ENCODE assay signal across 6 worm cellular contexts in genomic region chrII:7642016-7642653, ce11.
TF ChIP-seq lines count a peak whose summit lies in the region.

No protein-coding gene starts in this region.

TF ChIP-seq in whole organism, L1 larva, 84 proteins besides CTCF, POLR2A, EP300 and RAD21 (continued from another document and continues in another):
- TF ChIP-seq rnt-1 (tag; optimal IDR thresholded peaks at IDR 0.05; lab: Kevin White, UChicago) = peak; percentile 70
- no peak for TF ChIP-seq ceh-63 (GFP tag; optimal IDR thresholded peaks at IDR 0.05; lab: Kevin White, UChicago)
- no peak for TF ChIP-seq Y116A8C.19 (tag; optimal IDR thresholded peaks at IDR 0.05; lab: Kevin White, UChicago; ENCODE audit: borderline replicate concordance)
- TF ChIP-seq nhr-90 (tag; optimal IDR thresholded peaks at IDR 0.05; lab: Kevin White, UChicago; ENCODE audit: poor library complexity) = no peak
- TF ChIP-seq nhr-47 (tag; optimal IDR thresholded peaks at IDR 0.05; lab: Kevin White, UChicago) = peak; percentile 71
- no peak for TF ChIP-seq nhr-237 (tag; optimal IDR thresholded peaks at IDR 0.05; lab: Kevin White, UChicago)
- peak in 1 of 2 experiments; percentile 56 for TF ChIP-seq mdl-1 (tag; optimal IDR thresholded peaks at IDR 0.05; lab: Kevin White, UChicago)
- TF ChIP-seq pax-3 (tag; optimal IDR thresholded peaks at IDR 0.05; lab: Kevin White, UChicago) = no peak
- no peak for TF ChIP-seq pag-3 (tag; optimal IDR thresholded peaks at IDR 0.05; lab: Kevin White, UChicago; ENCODE audit: borderline replicate concordance, insufficient read depth)
- TF ChIP-seq blmp-1 (tag; optimal IDR thresholded peaks at IDR 0.05; lab: Kevin White, UChicago) = no peak
- TF ChIP-seq fkh-10 (GFP tag; optimal IDR thresholded peaks at IDR 0.05; lab: Kevin White, UChicago) = peak; percentile 93
- TF ChIP-seq egl-27 (tag; optimal IDR thresholded peaks at IDR 0.05; lab: Kevin White, UChicago) = peak in 1 of 2 experiments; percentile 21
- TF ChIP-seq hpl-2 (GFP tag; optimal IDR thresholded peaks at IDR 0.05; lab: Kevin White, UChicago) = no peak
- no peak for TF ChIP-seq efl-3 (GFP tag; optimal IDR thresholded peaks at IDR 0.05; lab: Kevin White, UChicago)
- peak; percentile 35 for TF ChIP-seq lin-39 (tag; optimal IDR thresholded peaks at IDR 0.05; lab: Kevin White, UChicago)
- no peak for TF ChIP-seq sox-4 (tag; optimal IDR thresholded peaks at IDR 0.05; lab: Kevin White, UChicago)
- TF ChIP-seq lsy-2 (tag; optimal IDR thresholded peaks at IDR 0.05; lab: Kevin White, UChicago) = peak; percentile 44 to 74
- no peak for TF ChIP-seq aly-2 (tag; optimal IDR thresholded peaks at IDR 0.05; lab: Kevin White, UChicago)
- TF ChIP-seq elt-3 (tag; optimal IDR thresholded peaks at IDR 0.05; lab: Kevin White, UChicago) = no peak
- TF ChIP-seq hlh-17 (GFP tag; optimal IDR thresholded peaks at IDR 0.05; lab: Kevin White, UChicago; ENCODE audit: borderline replicate concordance) = no peak
- peak; percentile 29 for TF ChIP-seq irx-1 (tag; optimal IDR thresholded peaks at IDR 0.05; lab: Kevin White, UChicago)

TF ChIP-seq in whole organism, L2 larva, 48 proteins besides CTCF, POLR2A, EP300 and RAD21 (continued from another document):
- TF ChIP-seq alr-1 (tag; optimal IDR thresholded peaks at IDR 0.05; lab: Kevin White, UChicago) (no peak), lin-11 (tag; optimal IDR thresholded peaks at IDR 0.05; lab: Kevin White, UChicago) (peak; percentile 61), mbf-1 (tag; optimal IDR thresholded peaks at IDR 0.05; lab: Kevin White, UChicago) (no peak), ztf-11 (tag; optimal IDR thresholded peaks at IDR 0.05; lab: Kevin White, UChicago) (no peak), nhr-129 (tag; optimal IDR thresholded peaks at IDR 0.05; lab: Kevin White, UChicago) (peak; percentile 87), crh-2 (tag; optimal IDR thresholded peaks at IDR 0.05; lab: Kevin White, UChicago) (peak; percentile 71), Y55F3AM.14 (GFP tag; optimal IDR thresholded peaks at IDR 0.05; lab: Kevin White, UChicago) (peak; percentile 64), lsy-2 (tag; optimal IDR thresholded peaks at IDR 0.05; lab: Kevin White, UChicago) (peak; percentile 12 to 79), zag-1 (tag; optimal IDR thresholded peaks at IDR 0.05; lab: Kevin White, UChicago) (peak; percentile 89), unc-55 (GFP tag; optimal IDR thresholded peaks at IDR 0.05; lab: Kevin White, UChicago) (peak; percentile 72), snpc-4 (tag; optimal IDR thresholded peaks at IDR 0.05; lab: Kevin White, UChicago) (peak; percentile 53), ztf-4 (tag; optimal IDR thresholded peaks at IDR 0.05; lab: Kevin White, UChicago) (peak; percentile 32), mab-5 (tag; optimal IDR thresholded peaks at IDR 0.05; lab: Kevin White, UChicago) (peak; percentile 67), F13H6.1 (tag; optimal IDR thresholded peaks at IDR 0.05; lab: Kevin White, UChicago) (peak; percentile 96), egl-27 (tag; optimal IDR thresholded peaks at IDR 0.05; lab: Kevin White, UChicago) (peak; percentile 19), nhr-77 (tag; optimal IDR thresholded peaks at IDR 0.05; lab: Kevin White, UChicago) (no peak)

TF ChIP-seq in whole organism, L3 larva, 47 proteins besides CTCF, POLR2A, EP300 and RAD21 (continued from another document):
- peak; percentile 73 for TF ChIP-seq fkh-10 (GFP tag; optimal IDR thresholded peaks at IDR 0.05; lab: Kevin White, UChicago)
- TF ChIP-seq nhr-23 (tag; optimal IDR thresholded peaks at IDR 0.05; lab: Kevin White, UChicago) = no peak
- no peak for TF ChIP-seq elt-2 (tag; optimal IDR thresholded peaks at IDR 0.05; lab: Kevin White, UChicago)
- TF ChIP-seq fos-1 (tag; optimal IDR thresholded peaks at IDR 0.05; lab: Kevin White, UChicago) = no peak
- TF ChIP-seq unc-39 (tag; optimal IDR thresholded peaks at IDR 0.05; lab: Kevin White, UChicago) = no peak
- no peak for TF ChIP-seq nhr-28 (tag; optimal IDR thresholded peaks at IDR 0.05; lab: Kevin White, UChicago)
- no peak for TF ChIP-seq nhr-237 (tag; optimal IDR thresholded peaks at IDR 0.05; lab: Kevin White, UChicago)
- TF ChIP-seq elt-3 (tag; optimal IDR thresholded peaks at IDR 0.05; lab: Kevin White, UChicago) = no peak
- peak; percentile 11 for TF ChIP-seq ceh-28 (tag; optimal IDR thresholded peaks at IDR 0.05; lab: Kevin White, UChicago)
- no peak for TF ChIP-seq mml-1 (tag; optimal IDR thresholded peaks at IDR 0.05; lab: Kevin White, UChicago)
- TF ChIP-seq ama-1 (optimal IDR thresholded peaks at IDR 0.05; lab: Kevin White, UChicago) = no peak
- TF ChIP-seq nhr-76 (tag; optimal IDR thresholded peaks at IDR 0.05; lab: Kevin White, UChicago) = no peak
- TF ChIP-seq lin-15B (tag; optimal IDR thresholded peaks at IDR 0.05; lab: Kevin White, UChicago) = peak; percentile 8
- peak; percentile 82 for TF ChIP-seq hmg-11 (tag; optimal IDR thresholded peaks at IDR 0.05; lab: Kevin White, UChicago)
- TF ChIP-seq eor-1 (tag; optimal IDR thresholded peaks at IDR 0.05; lab: Kevin White, UChicago) = no peak
- TF ChIP-seq ztf-4 (tag; optimal IDR thresholded peaks at IDR 0.05; lab: Kevin White, UChicago) = no peak
- peak; percentile 35 for TF ChIP-seq skn-1 (tag; optimal IDR thresholded peaks at IDR 0.05; lab: Kevin White, UChicago)
- TF ChIP-seq nhr-25 (tag; optimal IDR thresholded peaks at IDR 0.05; lab: Kevin White, UChicago) = no peak
- TF ChIP-seq daf-12 (tag; optimal IDR thresholded peaks at IDR 0.05; lab: Kevin White, UChicago) = no peak
- peak; percentile 88 for TF ChIP-seq nfya-1 (tag; optimal IDR thresholded peaks at IDR 0.05; lab: Kevin White, UChicago; ENCODE audit: insufficient read depth)
- no peak for TF ChIP-seq lsy-12 (tag; optimal IDR thresholded peaks at IDR 0.05; lab: Kevin White, UChicago)
- TF ChIP-seq ceh-82 (tag; optimal IDR thresholded peaks at IDR 0.05; lab: Kevin White, UChicago) = no peak
- TF ChIP-seq ZK546.5 (tag; optimal IDR thresholded peaks at IDR 0.05; lab: Kevin White, UChicago) = no peak
- TF ChIP-seq ceh-9 (tag; optimal IDR thresholded peaks at IDR 0.05; lab: Kevin White, UChicago) = no peak
- peak; percentile 38 for TF ChIP-seq snpc-4 (tag; optimal IDR thresholded peaks at IDR 0.05; lab: Kevin White, UChicago)
- TF ChIP-seq pqm-1 (tag; optimal IDR thresholded peaks at IDR 0.05; lab: Kevin White, UChicago) = no peak

TF ChIP-seq in whole organism, L4 larva, 104 proteins besides CTCF, POLR2A, EP300 and RAD21 (continued from another document and continues in another):
- TF ChIP-seq zip-2 (tag; optimal IDR thresholded peaks at IDR 0.05; lab: Kevin White, UChicago) (no peak), lin-29 (GFP tag; IDR thresholded peaks at IDR 0.05; lab: Robert Waterston, UW) (no peak), mep-1 (tag; optimal IDR thresholded peaks at IDR 0.05; lab: Kevin White, UChicago) (peak; percentile 70), madf-5 (GFP tag; IDR thresholded peaks at IDR 0.05; lab: Robert Waterston, UW) (no peak), rbr-2 (tag; optimal IDR thresholded peaks at IDR 0.05; lab: Kevin White, UChicago) (peak; percentile 83), nhr-48 (tag; optimal IDR thresholded peaks at IDR 0.05; lab: Kevin White, UChicago) (peak; percentile 28), dve-1 (tag; optimal IDR thresholded peaks at IDR 0.05; lab: Kevin White, UChicago; ENCODE audit: insufficient read depth) (no peak), hlh-30 (tag; optimal IDR thresholded peaks at IDR 0.05; lab: Kevin White, UChicago; ENCODE audit: insufficient read depth) (peak; percentile 78), hlh-11 (tag; optimal IDR thresholded peaks at IDR 0.05; lab: Kevin White, UChicago) (peak; percentile 68), lin-39 (tag; optimal IDR thresholded peaks at IDR 0.05; lab: Kevin White, UChicago) (peak; percentile 61), daf-16 (GFP tag; optimal IDR thresholded peaks at IDR 0.05; lab: Kevin White, UChicago) (peak in 1 of 2 experiments; percentile 80), daf-16 (tag; optimal IDR thresholded peaks at IDR 0.05; lab: Kevin White, UChicago) (no peak), dmd-6 (GFP tag; IDR thresholded peaks at IDR 0.05; lab: Robert Waterston, UW) (peak; percentile 36), mxl-2 (GFP tag; conservative IDR thresholded peaks at IDR 0.05; lab: Robert Waterston, UW) (no peak), madf-9 (GFP tag; conservative IDR thresholded peaks at IDR 0.05; lab: Robert Waterston, UW) (no peak), spr-3 (GFP tag; optimal IDR thresholded peaks at IDR 0.05; lab: Kevin White, UChicago) (no peak), mxl-3 (GFP tag; optimal IDR thresholded peaks at IDR 0.05; lab: Kevin White, UChicago) (peak; percentile 28), F10B5.3 (tag; optimal IDR thresholded peaks at IDR 0.05; lab: Kevin White, UChicago) (no peak), ceh-82 (tag; optimal IDR thresholded peaks at IDR 0.05; lab: Kevin White, UChicago) (no peak), zfp-3 (GFP tag; conservative IDR thresholded peaks at IDR 0.05; lab: Robert Waterston, UW) (no peak), vab-7 (GFP tag; IDR thresholded peaks at IDR 0.05; lab: Robert Waterston, UW) (peak; percentile 31; the same call in 1 of the 2 replicates), set-16 (GFP tag; IDR thresholded peaks at IDR 0.05; lab: Robert Waterston, UW) (peak; percentile 97), dmd-9 (GFP tag; IDR thresholded peaks at IDR 0.05; lab: Robert Waterston, UW) (no peak), ctbp-1 (GFP tag; IDR thresholded peaks at IDR 0.05; lab: Robert Waterston, UW) (peak; percentile 84), zag-1 (tag; optimal IDR thresholded peaks at IDR 0.05; lab: Kevin White, UChicago) (no peak), arid-1 (GFP tag; conservative IDR thresholded peaks at IDR 0.05; lab: Robert Waterston, UW) (no peak)

TF ChIP-seq in whole organism, late embryonic, 69 proteins besides CTCF, POLR2A, EP300 and RAD21 (continued from another document and continues in another):
- TF ChIP-seq odd-2 (tag; optimal IDR thresholded peaks at IDR 0.05; lab: Kevin White, UChicago) = no peak
- TF ChIP-seq fkh-10 (GFP tag; optimal IDR thresholded peaks at IDR 0.05; lab: Kevin White, UChicago) = no peak
- no peak for TF ChIP-seq dmd-4 (tag; optimal IDR thresholded peaks at IDR 0.05; lab: Kevin White, UChicago; ENCODE audit: borderline replicate concordance)
- TF ChIP-seq hlh-30 (tag; optimal IDR thresholded peaks at IDR 0.05; lab: Kevin White, UChicago; ENCODE audit: insufficient read depth) = peak; percentile 10
- peak; percentile 23 for TF ChIP-seq sdc-2 (tag; optimal IDR thresholded peaks at IDR 0.05; lab: Kevin White, UChicago)
- no peak for TF ChIP-seq K02D7.2 (tag; optimal IDR thresholded peaks at IDR 0.05; lab: Kevin White, UChicago)
- TF ChIP-seq mec-3 (tag; optimal IDR thresholded peaks at IDR 0.05; lab: Kevin White, UChicago; ENCODE audit: borderline replicate concordance) = no peak
- no peak for TF ChIP-seq hlh-6 (tag; optimal IDR thresholded peaks at IDR 0.05; lab: Kevin White, UChicago)
- TF ChIP-seq pqm-1 (tag; optimal IDR thresholded peaks at IDR 0.05; lab: Kevin White, UChicago) = peak; percentile 2
- TF ChIP-seq ama-1 (optimal IDR thresholded peaks at IDR 0.05; lab: Kevin White, UChicago) = no peak
- TF ChIP-seq sox-4 (tag; optimal IDR thresholded peaks at IDR 0.05; lab: Kevin White, UChicago) = no peak
- no peak for TF ChIP-seq T23F11.4 (GFP tag; optimal IDR thresholded peaks at IDR 0.05; lab: Kevin White, UChicago)
- TF ChIP-seq elt-2 (tag; optimal IDR thresholded peaks at IDR 0.05; lab: Kevin White, UChicago) = no peak
- TF ChIP-seq unc-55 (GFP tag; optimal IDR thresholded peaks at IDR 0.05; lab: Kevin White, UChicago) = peak; percentile 60
- TF ChIP-seq ceh-22 (tag; optimal IDR thresholded peaks at IDR 0.05; lab: Kevin White, UChicago) = no peak
- no peak for TF ChIP-seq fax-1 (tag; optimal IDR thresholded peaks at IDR 0.05; lab: Kevin White, UChicago)
- TF ChIP-seq ceh-14 (tag; optimal IDR thresholded peaks at IDR 0.05; lab: Kevin White, UChicago) = no peak
- no peak for TF ChIP-seq pha-4 (tag; optimal IDR thresholded peaks at IDR 0.05; lab: Kevin White, UChicago)
- peak; percentile 67 for TF ChIP-seq rnt-1 (tag; optimal IDR thresholded peaks at IDR 0.05; lab: Kevin White, UChicago)
- no peak for TF ChIP-seq ceh-6 (GFP tag; optimal IDR thresholded peaks at IDR 0.05; lab: Kevin White, UChicago)
- no peak for TF ChIP-seq madf-2 (tag; optimal IDR thresholded peaks at IDR 0.05; lab: Kevin White, UChicago)
- no peak for TF ChIP-seq hlh-13 (GFP tag; optimal IDR thresholded peaks at IDR 0.05; lab: Kevin White, UChicago)
- TF ChIP-seq C08G9.2 (tag; optimal IDR thresholded peaks at IDR 0.05; lab: Kevin White, UChicago) = no peak
- TF ChIP-seq gmeb-2 (tag; optimal IDR thresholded peaks at IDR 0.05; lab: Kevin White, UChicago) = no peak
- no peak for TF ChIP-seq che-1 (tag; optimal IDR thresholded peaks at IDR 0.05; lab: Kevin White, UChicago)
- TF ChIP-seq pha-2 (tag; optimal IDR thresholded peaks at IDR 0.05; lab: Kevin White, UChicago) = no peak
- TF ChIP-seq npax-4 (tag; optimal IDR thresholded peaks at IDR 0.05; lab: Kevin White, UChicago) = no peak
- TF ChIP-seq pat-9 (tag; optimal IDR thresholded peaks at IDR 0.05; lab: Kevin White, UChicago) = no peak
- TF ChIP-seq Y22D7AL.16 (tag; optimal IDR thresholded peaks at IDR 0.05; lab: Kevin White, UChicago) = no peak

TF ChIP-seq in whole organism, young adult, 124 proteins besides CTCF, POLR2A, EP300 and RAD21 (continued from another document):
- TF ChIP-seq bed-1 (GFP tag; IDR thresholded peaks at IDR 0.05; lab: Robert Waterston, UW) = no peak
- TF ChIP-seq mcd-1 (GFP tag; IDR thresholded peaks at IDR 0.05; lab: Robert Waterston, UW) = 0 out of 2 replicates have a peak, but pooled peaks have one; percentile 27
- TF ChIP-seq snpc-1.3 (tag; optimal IDR thresholded peaks at IDR 0.05; lab: Kevin White, UChicago; ENCODE audit: insufficient read depth) = no peak
- TF ChIP-seq somi-1 (GFP tag; optimal IDR thresholded peaks at IDR 0.05; lab: Kevin White, UChicago) = no peak
- peak; percentile 60 for TF ChIP-seq K12H6.12 (tag; optimal IDR thresholded peaks at IDR 0.05; lab: Kevin White, UChicago)
- peak in 1 of 3 experiments; percentile 46 for TF ChIP-seq lin-35 (GFP tag; optimal IDR thresholded peaks at IDR 0.05; lab: Kevin White, UChicago)
- TF ChIP-seq madf-3 (GFP tag; IDR thresholded peaks at IDR 0.05; lab: Robert Waterston, UW) = no peak
- TF ChIP-seq nhr-27 (tag; optimal IDR thresholded peaks at IDR 0.05; lab: Kevin White, UChicago) = no peak
- TF ChIP-seq madf-8 (GFP tag; conservative IDR thresholded peaks at IDR 0.05; lab: Robert Waterston, UW) = no peak
- no peak for TF ChIP-seq rec-8 (tag; optimal IDR thresholded peaks at IDR 0.05; lab: Kevin White, UChicago)
- no peak for TF ChIP-seq ztf-18 (tag; optimal IDR thresholded peaks at IDR 0.05; lab: Kevin White, UChicago)
- TF ChIP-seq ceh-27 (GFP tag; optimal IDR thresholded peaks at IDR 0.05; lab: Kevin White, UChicago) = peak; percentile 43
- TF ChIP-seq rcor-1 (GFP tag; IDR thresholded peaks at IDR 0.05; lab: Robert Waterston, UW) = peak; percentile 35; the same call in 1 of the 2 replicates
- TF ChIP-seq hrde-1 (tag; optimal IDR thresholded peaks at IDR 0.05; lab: Kevin White, UChicago; ENCODE audit: borderline replicate concordance) = no peak
- TF ChIP-seq ztf-28 (GFP tag; IDR thresholded peaks at IDR 0.05; lab: Robert Waterston, UW) = no peak
- peak; percentile 93 for TF ChIP-seq zfh-2 (GFP tag; conservative IDR thresholded peaks at IDR 0.05; lab: Robert Waterston, UW)
